Fruit fly (Drosophila melanogaster) whole organism, embryonic: ENCODE measurements around the gene CG43093.

ENCODE experiments used
- BtbVII ChIP-seq: fragments of 200-800 bp; sonication (Bioruptor generic); optimal IDR thresholded peaks from 3 replicates; lab custom pipeline; 2017; ENCODE audit warnings: missing biosample characterization, mild to moderate bottlenecking, missing genetic modification characterization
- CG10147 ChIP-seq: fragments of 200-800 bp; sonication (Bioruptor generic); optimal IDR thresholded peaks from 2 replicates; lab custom pipeline; 2019; ENCODE audit warnings: missing biosample characterization, mild to moderate bottlenecking, missing genetic modification characterization, moderate library complexity
- CG10366 ChIP-seq: fragments of 200-800 bp; sonication (Bioruptor generic); IDR thresholded peaks from 2 replicates; pipeline ENCODE4 v1.3.6; 2022; ENCODE audit warnings: missing biosample characterization, missing genetic modification characterization
- CG10565 ChIP-seq: fragments of 200-800 bp; sonication (Bioruptor generic); optimal IDR thresholded peaks from 3 replicates; lab custom pipeline; 2016; ENCODE audit warnings: missing biosample characterization, mild to moderate bottlenecking, missing genetic modification characterization
- CG11085 ChIP-seq: fragments of 200-800 bp; sonication (Bioruptor generic); IDR thresholded peaks from 2 replicates; pipeline ENCODE4 v1.3.6; 2022; ENCODE audit warnings: missing biosample characterization, missing genetic modification characterization
- CG11398 ChIP-seq: fragments of 200-800 bp; sonication (Bioruptor generic); optimal IDR thresholded peaks from 2 replicates; lab custom pipeline; 2016; ENCODE audit warnings: missing biosample characterization, missing genetic modification characterization
- CG12071 ChIP-seq: fragments of 200-800 bp; sonication (Bioruptor generic); optimal IDR thresholded peaks from 3 replicates; lab custom pipeline; 2018; ENCODE audit warnings: missing biosample characterization, mild to moderate bottlenecking, missing genetic modification characterization
- CG1233 ChIP-seq: fragments of 200-800 bp; sonication (Bioruptor generic); optimal IDR thresholded peaks from 4 replicates; lab custom pipeline; 2018; ENCODE audit warnings: missing biosample characterization, mild to moderate bottlenecking, missing genetic modification characterization
- CG13123 ChIP-seq: fragments of 200-800 bp; sonication (Bioruptor generic); optimal IDR thresholded peaks from 2 replicates; lab custom pipeline; 2016; ENCODE audit warnings: missing biosample characterization, missing genetic modification characterization
- CG14710 ChIP-seq: fragments of 200-800 bp; sonication (Bioruptor generic); optimal IDR thresholded peaks from 3 replicates; lab custom pipeline; 2019; ENCODE audit warnings: missing biosample characterization, mild to moderate bottlenecking, missing genetic modification characterization, moderate library complexity
- CG15073 ChIP-seq: fragments of 200-800 bp; sonication (Bioruptor generic); optimal IDR thresholded peaks from 2 replicates; lab custom pipeline; 2016; ENCODE audit warnings: missing biosample characterization, missing genetic modification characterization
- CG15479 ChIP-seq: fragments of 200-800 bp; sonication (Bioruptor generic); optimal IDR thresholded peaks from 3 replicates; lab custom pipeline; 2019; ENCODE audit warnings: missing biosample characterization, mild to moderate bottlenecking, missing genetic modification characterization, moderate library complexity
- CG17186 ChIP-seq: fragments of 200-800 bp; sonication (Bioruptor generic); optimal IDR thresholded peaks from 3 replicates; lab custom pipeline; 2017; ENCODE audit warnings: missing biosample characterization, missing genetic modification reagents, missing genetic modification characterization
- CG17829 ChIP-seq: fragments of 200-800 bp; optimal IDR thresholded peaks from 2 replicates; lab custom pipeline; 2019; ENCODE audit warnings: missing biosample characterization, mild to moderate bottlenecking, missing genetic modification characterization, moderate library complexity
- CG1792 ChIP-seq: fragments of 200-800 bp; sonication (Bioruptor generic); optimal IDR thresholded peaks from 2 replicates; lab custom pipeline; 2016; ENCODE audit warnings: missing biosample characterization, missing genetic modification characterization
- CG2199 ChIP-seq: fragments of 200-800 bp; sonication (Bioruptor generic); IDR thresholded peaks from 3 replicates; pipeline ENCODE4 v1.3.6; 2022; ENCODE audit warnings: missing biosample characterization, missing genetic modification characterization
- CG31224 ChIP-seq: fragments of 200-800 bp; sonication (Bioruptor generic); IDR thresholded peaks from 2 replicates; pipeline ENCODE4 v1.3.6; 2022; ENCODE audit warnings: missing biosample characterization, missing genetic modification characterization
- CG31441 ChIP-seq: fragments of 200-800 bp; sonication (Bioruptor generic); IDR thresholded peaks from 2 replicates; pipeline ENCODE4 v1.3.6; 2022; ENCODE audit warnings: missing biosample characterization, missing genetic modification characterization
- CG32532 ChIP-seq: fragments of 200-800 bp; sonication (Bioruptor generic); IDR thresholded peaks from 2 replicates; pipeline ENCODE4 v1.3.6; 2022; ENCODE audit warnings: missing biosample characterization, missing genetic modification characterization
- CG3995 ChIP-seq: fragments of 200-800 bp; sonication (Bioruptor generic); optimal IDR thresholded peaks from 3 replicates; lab custom pipeline; 2016; ENCODE audit warnings: missing biosample characterization, missing genetic modification characterization
- CG4617 ChIP-seq: fragments of 200-800 bp; sonication (Bioruptor generic); optimal IDR thresholded peaks from 3 replicates; lab custom pipeline; 2016; ENCODE audit warnings: missing biosample characterization, missing genetic modification characterization, borderline replicate concordance
- CG7786 ChIP-seq: fragments of 200-800 bp; sonication (Bioruptor generic); optimal IDR thresholded peaks from 2 replicates; lab custom pipeline; 2016; ENCODE audit warnings: missing biosample characterization, missing genetic modification characterization
- CG7963 ChIP-seq: fragments of 200-800 bp; sonication (Bioruptor generic); IDR thresholded peaks from 3 replicates; pipeline ENCODE4 v1.3.6; 2022; ENCODE audit warnings: missing biosample characterization, missing genetic modification characterization; ENCODE audit not compliant: partially characterized antibody
- CG8478 ChIP-seq: fragments of >200 bp; optimal IDR thresholded peaks from 2 replicates; lab custom pipeline; 2018
- D ChIP-seq, 2 experiments: fragments of 200-800 bp in 1 of 2; fragments of >200 bp in 1 of 2; sonication (Bioruptor generic) in 1 of 2; optimal IDR thresholded peaks; 2 replicates in 1 of 2; 3 replicates in 1 of 2; lab custom pipeline; 2017; ENCODE audit warnings: mild to moderate bottlenecking in 1 of 2, missing biosample characterization in 1 of 2, missing genetic modification characterization in 1 of 2, missing genetic modification reagents in 1 of 2
- D19A ChIP-seq: fragments of 200-800 bp; optimal IDR thresholded peaks from 3 replicates; lab custom pipeline; 2019; ENCODE audit warnings: missing biosample characterization, mild to moderate bottlenecking, missing genetic modification characterization, moderate library complexity
- Dip2 ChIP-seq: fragments of 200-800 bp; sonication (Bioruptor generic); IDR thresholded peaks from 2 replicates; pipeline ENCODE4 v1.3.6; 2022; ENCODE audit warnings: missing biosample characterization, missing genetic modification characterization
- HLH4C ChIP-seq: fragments of 200-800 bp; sonication (Bioruptor generic); IDR thresholded peaks from 3 replicates; pipeline ENCODE4 v1.3.6; 2022; ENCODE audit warnings: missing biosample characterization, missing genetic modification characterization; ENCODE audit not compliant: partially characterized antibody
- Hsf ChIP-seq: fragments of 200-800 bp; sonication (Bioruptor generic); optimal IDR thresholded peaks from 3 replicates; lab custom pipeline; 2016; ENCODE audit warnings: missing biosample characterization, missing genetic modification characterization
- Lim3 ChIP-seq: fragments of 200-800 bp; sonication (Bioruptor generic); IDR thresholded peaks from 2 replicates; pipeline ENCODE4 v1.3.6; 2022; ENCODE audit warnings: missing biosample characterization, missing genetic modification characterization
- Max ChIP-seq: fragments of 200-800 bp; sonication (Bioruptor generic); optimal IDR thresholded peaks from 2 replicates; lab custom pipeline; 2016; ENCODE audit warnings: missing biosample characterization, mild to moderate bottlenecking, missing genetic modification characterization
- Meics ChIP-seq: fragments of 200-800 bp; sonication (Bioruptor generic); optimal IDR thresholded peaks from 2 replicates; lab custom pipeline; 2017; ENCODE audit warnings: missing biosample characterization, mild to moderate bottlenecking, missing genetic modification characterization
- Nf-YC ChIP-seq: fragments of 200-800 bp; optimal IDR thresholded peaks from 3 replicates; lab custom pipeline; 2019; ENCODE audit warnings: missing biosample characterization, mild to moderate bottlenecking, missing genetic modification characterization, moderate library complexity
- Six4 ChIP-seq: fragments of 200-800 bp; sonication (Bioruptor generic); optimal IDR thresholded peaks from 2 replicates; lab custom pipeline; 2016; ENCODE audit warnings: missing biosample characterization, missing genetic modification characterization
- Sry-β ChIP-seq: fragments of 200-800 bp; sonication (Bioruptor generic); optimal IDR thresholded peaks from 2 replicates; lab custom pipeline; 2018; ENCODE audit warnings: missing biosample characterization, mild to moderate bottlenecking, missing genetic modification characterization, moderate library complexity
- Ssrp ChIP-seq: fragments of 200-800 bp; sonication (Bioruptor generic); optimal IDR thresholded peaks from 2 replicates; lab custom pipeline; 2018; ENCODE audit warnings: missing biosample characterization, mild to moderate bottlenecking, missing genetic modification characterization, moderate library complexity
- Trl ChIP-seq, 3 experiments: fragments of >200 bp in 2 of 3; fragments of 200-800 bp in 1 of 3; sonication (Bioruptor generic) in 1 of 3; optimal IDR thresholded peaks; 2 replicates in 1 of 3; 3 replicates in 2 of 3; lab custom pipeline; 2016 to 2017; ENCODE audit warnings: missing biosample characterization in 1 of 3, missing genetic modification characterization in 1 of 3
- bigmax ChIP-seq: fragments of 200-800 bp; sonication (Bioruptor generic); optimal IDR thresholded peaks from 2 replicates; lab custom pipeline; 2018; ENCODE audit warnings: missing biosample characterization, mild to moderate bottlenecking, missing genetic modification characterization
- cas ChIP-seq: fragments of 200-800 bp; sonication (Bioruptor generic); IDR thresholded peaks from 2 replicates; pipeline ENCODE4 v1.3.6; 2022; ENCODE audit warnings: missing biosample characterization, missing genetic modification characterization
- h ChIP-seq: fragments of >200 bp; optimal IDR thresholded peaks from 2 replicates; lab custom pipeline; 2017
- klu ChIP-seq: fragments of 200-800 bp; sonication (Bioruptor generic); IDR thresholded peaks from 2 replicates; pipeline ENCODE4 v1.3.6; 2022; ENCODE audit warnings: missing biosample characterization, missing genetic modification characterization
- knrl ChIP-seq: fragments of 200-800 bp; sonication (Bioruptor generic); IDR thresholded peaks from 3 replicates; pipeline ENCODE4 v1.3.6; 2022; ENCODE audit warnings: missing biosample characterization, missing genetic modification characterization; ENCODE audit not compliant: partially characterized antibody
- lov ChIP-seq, 2 experiments: fragments of 200-800 bp in 1 of 2; fragments of >200 bp in 1 of 2; sonication (Bioruptor generic) in 1 of 2; IDR thresholded peaks in 1 of 2; optimal IDR thresholded peaks in 1 of 2; 2 replicates in 1 of 2; 3 replicates in 1 of 2; pipeline versions ENCODE4 v1.3.6 to Lab custom; 2017 to 2022; ENCODE audit warnings: missing biosample characterization in 1 of 2, missing genetic modification characterization in 1 of 2
- nmo ChIP-seq: fragments of 200-800 bp; sonication (Bioruptor generic); optimal IDR thresholded peaks from 2 replicates; lab custom pipeline; 2018; ENCODE audit warnings: missing biosample characterization, mild to moderate bottlenecking, missing genetic modification characterization, moderate library complexity
- phol ChIP-seq: fragments of 200-800 bp; sonication (Bioruptor generic); optimal IDR thresholded peaks from 3 replicates; lab custom pipeline; 2018; ENCODE audit warnings: missing biosample characterization, mild to moderate bottlenecking, missing genetic modification characterization, moderate library complexity
- pita ChIP-seq: fragments of 200-800 bp; sonication (Bioruptor generic); optimal IDR thresholded peaks from 2 replicates; lab custom pipeline; 2017; ENCODE audit warnings: missing biosample characterization, mild to moderate bottlenecking, missing genetic modification characterization
- pros ChIP-seq: fragments of 200-800 bp; sonication (Bioruptor generic); optimal IDR thresholded peaks from 3 replicates; lab custom pipeline; 2019; ENCODE audit warnings: missing biosample characterization, mild to moderate bottlenecking, missing genetic modification characterization, moderate library complexity
- usp ChIP-seq: fragments of >200 bp; optimal IDR thresholded peaks from 2 replicates; lab custom pipeline; 2017; ENCODE audit warnings: missing biosample characterization, missing genetic modification characterization
- zfh2 ChIP-seq: fragments of 200-800 bp; sonication (Bioruptor generic); optimal IDR thresholded peaks from 2 replicates; lab custom pipeline; 2016; ENCODE audit warnings: missing biosample characterization, missing genetic modification characterization

The CG43093 gene

dm6 chr3R:22750534-22750947 is 19.6 kb downstream of the CG43093 start, which contains the start of the genes rumi, CG7029 and Usp12-46 (continued):
- peak; percentile 80 for TF ChIP-seq Max (GFP tag; lab: Kevin White, UChicago)
- TF ChIP-seq Nf-YC (tag; lab: Kevin White, UChicago): peak; percentile 74
- TF ChIP-seq CG13123 (GFP tag; lab: Kevin White, UChicago): peak; percentile 68
- TF ChIP-seq CG3995 (GFP tag; lab: Kevin White, UChicago): peak; percentile 100
- TF ChIP-seq Six4 (GFP tag; lab: Kevin White, UChicago): peak; percentile 65
- peak; percentile 59 for TF ChIP-seq CG12071 (GFP tag; lab: Kevin White, UChicago)
- TF ChIP-seq CG2199 (GFP tag; lab: Robert Waterston, UW): 0 out of 3 replicates have a peak, but pooled peaks have one; percentile 33
- no peak for TF ChIP-seq D (optimal IDR thresholded peaks at IDR 0.05; lab: Kevin White, UChicago)
- TF ChIP-seq D (GFP tag; optimal IDR thresholded peaks at IDR 0.05; lab: Kevin White, UChicago): peak; percentile 69
- TF ChIP-seq CG15479: no peak
- TF ChIP-seq h (lab: Kevin White, UChicago): no peak
- TF ChIP-seq klu (GFP tag; lab: Robert Waterston, UW): peak; percentile 63
- TF ChIP-seq CG7786 (GFP tag; lab: Kevin White, UChicago): peak; percentile 92
- peak; percentile 63; the same call in 1 of the 2 replicates for TF ChIP-seq cas (GFP tag; lab: Robert Waterston, UW)
- peak; percentile 93 for TF ChIP-seq nmo (GFP tag; lab: Kevin White, UChicago)
- TF ChIP-seq CG10565 (GFP tag; lab: Kevin White, UChicago): peak; percentile 56
- TF ChIP-seq CG17829: peak; percentile 86
- peak; percentile 82 for TF ChIP-seq pros (GFP tag; lab: Kevin White, UChicago)
- peak; percentile 78 for TF ChIP-seq knrl (GFP tag; lab: Robert Waterston, UW)
- TF ChIP-seq Hsf: peak; percentile 92
- peak; percentile 90 for TF ChIP-seq phol (tag; lab: Kevin White, UChicago)
- TF ChIP-seq Trl (optimal IDR thresholded peaks at IDR 0.05; lab: Kevin White, UChicago): peak in 1 of 2 experiments; percentile 1
- TF ChIP-seq Trl (GFP tag; optimal IDR thresholded peaks at IDR 0.05; lab: Kevin White, UChicago): peak; percentile 92
- TF ChIP-seq CG11085 (GFP tag; lab: Robert Waterston, UW): 0 out of 2 replicates have a peak, but pooled peaks have one; percentile 29
- TF ChIP-seq CG15073 (GFP tag; lab: Kevin White, UChicago): peak; percentile 43
- peak; percentile 21 for TF ChIP-seq Sry-β (GFP tag; lab: Kevin White, UChicago)
- peak; percentile 94 for TF ChIP-seq CG31441
- peak; percentile 78 for TF ChIP-seq HLH4C (GFP tag; lab: Robert Waterston, UW)
- TF ChIP-seq CG11398 (GFP tag; lab: Kevin White, UChicago): peak; percentile 84
- peak; percentile 89 for TF ChIP-seq CG32532
- peak; percentile 86 for TF ChIP-seq Ssrp (tag; lab: Kevin White, UChicago)
- TF ChIP-seq zfh2 (GFP tag; lab: Kevin White, UChicago): peak; percentile 93
- peak; percentile 100 for TF ChIP-seq CG14710
- 0 out of 3 replicates have a peak, but pooled peaks have one; percentile 62 for TF ChIP-seq CG7963 (GFP tag; lab: Robert Waterston, UW)
- TF ChIP-seq D19A: no peak
- TF ChIP-seq CG1233: peak; percentile 82
- peak; percentile 76 for TF ChIP-seq CG17186 (GFP tag; lab: Kevin White, UChicago)
- TF ChIP-seq pita (GFP tag; lab: Kevin White, UChicago): no peak
- TF ChIP-seq CG4617 (GFP tag; lab: Kevin White, UChicago): peak; percentile 85
- TF ChIP-seq Dip2 (GFP tag; lab: Robert Waterston, UW): no peak
- TF ChIP-seq Meics (GFP tag; lab: Kevin White, UChicago): peak; percentile 75
- TF ChIP-seq CG1792 (GFP tag; lab: Kevin White, UChicago): peak; percentile 57
- TF ChIP-seq CG8478 (lab: Kevin White, UChicago): no peak
- TF ChIP-seq bigmax (GFP tag; lab: Kevin White, UChicago): no peak
- peak; percentile 48; the same call in 1 of the 2 replicates for TF ChIP-seq Lim3 (GFP tag; lab: Robert Waterston, UW)
- peak; percentile 58; the same call in 1 of the 2 replicates for TF ChIP-seq CG31224
- TF ChIP-seq usp (GFP tag; lab: Kevin White, UChicago): no peak
- TF ChIP-seq BtbVII (GFP tag; lab: Kevin White, UChicago): no peak
- no peak for TF ChIP-seq lov (optimal IDR thresholded peaks at IDR 0.05; lab: Kevin White, UChicago)
- TF ChIP-seq lov (GFP tag; IDR thresholded peaks at IDR 0.05; lab: Robert Waterston, UW): peak; percentile 84; the same call in 2 of the 3 replicates
- TF ChIP-seq CG10366 (GFP tag; lab: Robert Waterston, UW): peak; percentile 90
- TF ChIP-seq CG10147 (GFP tag; lab: Kevin White, UChicago): peak; percentile 81
